Fruit fly (Drosophila melanogaster): ENCODE measurements around the gene RpL9.

The RpL9 gene

DNA sequence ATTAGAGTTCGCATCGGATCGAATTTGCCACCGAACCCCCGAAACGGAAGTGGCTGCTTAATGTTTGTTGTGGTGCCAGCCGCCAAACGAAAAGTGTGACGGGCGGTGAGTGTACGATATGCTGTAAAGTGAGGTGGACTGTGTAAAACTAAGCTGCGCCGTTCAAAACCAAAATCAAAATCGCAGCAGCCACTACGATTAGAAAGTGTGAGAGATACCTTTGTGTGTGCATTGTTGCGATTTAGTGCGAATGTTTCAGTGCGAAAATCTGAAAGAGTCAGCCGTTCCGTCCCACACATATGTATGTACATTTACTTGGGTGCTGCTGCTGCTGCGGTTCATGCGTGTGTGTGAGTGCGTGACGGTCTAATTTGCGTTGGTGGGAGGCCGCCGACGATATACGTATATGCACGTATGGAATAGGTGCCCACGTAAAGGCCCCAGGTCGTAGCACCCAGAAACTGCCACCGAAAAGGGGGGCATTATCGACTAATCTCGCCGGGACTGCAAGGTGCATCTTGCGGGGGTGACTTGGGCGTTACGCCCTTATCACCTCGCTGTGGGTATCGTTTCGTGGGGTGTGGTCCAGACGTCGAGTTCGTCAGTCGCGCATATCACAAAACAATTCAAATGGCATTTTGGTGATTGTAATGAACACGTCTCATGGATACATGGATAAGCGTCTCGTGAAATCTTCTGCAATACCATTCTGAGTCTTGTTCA is 27.0 kb downstream of the RpL9 start (continued):
- no peak for TF ChIP-seq sima (GFP tag; optimal IDR thresholded peaks at IDR 0.05)
- TF ChIP-seq nerfin-2 (GFP tag; IDR thresholded peaks at IDR 0.05; ENCODE audit: partially characterized antibody) = 0 out of 2 replicates have a peak, but pooled peaks have one; percentile 24
- TF ChIP-seq CG14014 (GFP tag; IDR thresholded peaks at IDR 0.05) = no peak; the same call in 1 of the 2 replicates
- no peak for TF ChIP-seq CG10462 (GFP tag; optimal IDR thresholded peaks at IDR 0.05)
- TF ChIP-seq jing (GFP tag; optimal IDR thresholded peaks at IDR 0.05) = no peak
- TF ChIP-seq Fer3 (tag; optimal IDR thresholded peaks at IDR 0.05) = no peak
- no peak for TF ChIP-seq Gsc (GFP tag; IDR thresholded peaks at IDR 0.05)
- TF ChIP-seq Kr (GFP tag; optimal IDR thresholded peaks at IDR 0.05) = no peak
- peak in 1 of 2 experiments; percentile 22 for TF ChIP-seq Hr78 (GFP tag; optimal IDR thresholded peaks at IDR 0.05)
- no peak for TF ChIP-seq hb (GFP tag; IDR thresholded peaks at IDR 0.05; ENCODE audit: partially characterized antibody)
- no peak for TF ChIP-seq row (GFP tag; IDR thresholded peaks at IDR 0.05)
- TF ChIP-seq sr (GFP tag; IDR thresholded peaks at IDR 0.05) = peak; percentile 91
- TF ChIP-seq gro (GFP tag; optimal IDR thresholded peaks at IDR 0.05) = no peak
- no peak for TF ChIP-seq Sin3A (optimal IDR thresholded peaks at IDR 0.05)
- TF ChIP-seq CG6854 (GFP tag; optimal IDR thresholded peaks at IDR 0.05) = no peak
- TF ChIP-seq dimm (GFP tag; IDR thresholded peaks at IDR 0.05) = no peak

DNA sequence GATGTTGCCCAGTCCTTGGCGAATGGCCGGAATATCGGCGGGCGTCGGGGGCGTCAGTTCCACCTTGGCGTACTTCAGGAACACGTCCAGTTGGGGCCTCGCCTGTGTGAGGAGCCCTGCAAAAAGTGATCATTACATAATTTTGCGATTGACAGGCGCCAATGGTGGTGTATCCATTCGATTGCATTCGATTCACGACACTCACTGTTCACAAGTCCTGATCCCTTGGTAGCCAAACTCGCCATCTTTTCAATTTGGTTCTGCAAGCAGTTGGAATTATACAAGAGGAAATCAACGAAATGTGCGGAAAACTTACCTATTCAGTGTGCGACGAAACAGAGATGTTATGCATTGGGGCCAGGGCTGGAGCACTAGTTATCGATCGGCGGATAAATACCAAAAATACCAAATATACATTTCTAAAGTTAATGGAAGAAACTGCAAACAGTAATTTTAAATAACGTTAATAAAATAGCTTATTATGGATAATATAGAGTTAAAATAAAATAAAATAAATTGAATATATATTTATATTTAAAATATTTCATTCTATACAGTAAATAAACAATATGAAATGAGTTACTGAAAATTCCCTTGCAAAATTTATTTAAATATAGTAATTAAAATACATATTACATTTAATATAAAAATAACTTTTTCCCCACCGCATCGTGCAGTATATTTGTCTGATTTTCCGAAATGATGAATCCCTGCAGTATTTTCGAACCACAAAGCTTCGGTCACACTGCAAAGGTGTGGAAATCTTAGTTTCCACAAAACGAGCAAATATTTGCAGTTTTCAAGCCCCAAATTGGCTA is 27.7 kb downstream of the RpL9 start, which contains the start of the genes ATPsynG and SCAR:
ATPsynG (minus strand) TSS at position 354 of the 818 bp plus-strand sequence.
SCAR (plus strand) TSS at position 727 of the 818 bp plus-strand sequence.
- TF ChIP-seq GATAe (GFP tag; conservative IDR thresholded peaks at IDR 0.05) = no peak
- no peak for TF ChIP-seq Trl (optimal IDR thresholded peaks at IDR 0.05)
- no peak for TF ChIP-seq Trl (GFP tag; optimal IDR thresholded peaks at IDR 0.05)
- no peak for TF ChIP-seq dmrt11E (tag; optimal IDR thresholded peaks at IDR 0.05)
- TF ChIP-seq CG32532 (GFP tag; IDR thresholded peaks at IDR 0.05) = no peak
- TF ChIP-seq vfl (GFP tag; optimal IDR thresholded peaks at IDR 0.05) = no peak
- no peak for TF ChIP-seq br (optimal IDR thresholded peaks at IDR 0.05)
- TF ChIP-seq CG2199 (GFP tag; IDR thresholded peaks at IDR 0.05) = no peak
- peak; percentile 32 for TF ChIP-seq nmo (GFP tag; optimal IDR thresholded peaks at IDR 0.05)
- peak; percentile 34; the same call in 1 of the 3 replicates for TF ChIP-seq Dbx (GFP tag; IDR thresholded peaks at IDR 0.05)
- TF ChIP-seq CG4328 (GFP tag; optimal IDR thresholded peaks at IDR 0.05) = no peak
- TF ChIP-seq pan (optimal IDR thresholded peaks at IDR 0.05) = no peak
- no peak for TF ChIP-seq pan (GFP tag; optimal IDR thresholded peaks at IDR 0.05 in 1 of 2, IDR thresholded peaks at IDR 0.05 in 1 of 2)
- TF ChIP-seq inv (GFP tag; IDR thresholded peaks at IDR 0.05; ENCODE audit: partially characterized antibody) = no peak
- TF ChIP-seq tgo (GFP tag; IDR thresholded peaks at IDR 0.05) = no peak
- no peak for TF ChIP-seq az2 (GFP tag; optimal IDR thresholded peaks at IDR 0.05)
- TF ChIP-seq stwl (tag; optimal IDR thresholded peaks at IDR 0.05) = peak; percentile 41
- no peak for TF ChIP-seq Hand (GFP tag; optimal IDR thresholded peaks at IDR 0.05)
- TF ChIP-seq Scr (GFP tag; IDR thresholded peaks at IDR 0.05; ENCODE audit: partially characterized antibody) = peak; percentile 32; the same call in 1 of the 2 replicates
- TF ChIP-seq CG16813 (GFP tag; IDR thresholded peaks at IDR 0.05; ENCODE audit: partially characterized antibody) = no peak
- TF ChIP-seq Spps (tag; optimal IDR thresholded peaks at IDR 0.05) = no peak
- no peak for TF ChIP-seq grn (GFP tag; optimal IDR thresholded peaks at IDR 0.05)
- no peak for TF ChIP-seq Sox102F (GFP tag; optimal IDR thresholded peaks at IDR 0.05)
- TF ChIP-seq CG12744 (GFP tag; optimal IDR thresholded peaks at IDR 0.05) = no peak
- TF ChIP-seq CG8089 (GFP tag; optimal IDR thresholded peaks at IDR 0.05) = no peak
- no peak for TF ChIP-seq CG13123 (GFP tag; optimal IDR thresholded peaks at IDR 0.05)
- TF ChIP-seq CG11085 (GFP tag; IDR thresholded peaks at IDR 0.05) = no peak
- TF ChIP-seq CG9932 (GFP tag; IDR thresholded peaks at IDR 0.05) = no peak
- peak; percentile 38 for TF ChIP-seq pzg (GFP tag; optimal IDR thresholded peaks at IDR 0.05)
- no peak for TF ChIP-seq CG2889 (GFP tag; IDR thresholded peaks at IDR 0.05)
- peak; percentile 11 for TF ChIP-seq Myb (GFP tag; optimal IDR thresholded peaks at IDR 0.05)
- TF ChIP-seq CG42726 (GFP tag; IDR thresholded peaks at IDR 0.05; ENCODE audit: partially characterized antibody) = no peak

Measured in whole organism, embryonic.